Fruit fly (Drosophila melanogaster) S2 (cell line): ENCODE data around the gene CG13659.

Source experiments
- CG8478 ChIP-seq: fragments of >200 bp; optimal IDR thresholded peaks from 2 replicates; lab custom pipeline; 2018
- CTCF ChIP-seq, 2 experiments: fragments of >200 bp; optimal IDR thresholded peaks; 2 replicates each; lab custom pipeline; 2018

- no peak for TF ChIP-seq CTCF (optimal IDR thresholded peaks at IDR 0.05; lab: Kevin White, UChicago)
- TF ChIP-seq CG8478 (lab: Kevin White, UChicago): no peak
Observed at dm6 chr3R:25285173-25285572, 15.5 kb upstream of the CG13659 start, which contains the start of gene CG31104.
